Fruit fly (Drosophila melanogaster): ENCODE measurements around the gene Cox17.

- TF ChIP-seq h (GFP tag; optimal IDR thresholded peaks at IDR 0.05), result peak; percentile 47
- TF ChIP-seq Abd-B (GFP tag; optimal IDR thresholded peaks at IDR 0.05), result no peak
- peak in 1 of 2 experiments; percentile 51 for TF ChIP-seq foxo (GFP tag; optimal IDR thresholded peaks at IDR 0.05)
- no peak for TF ChIP-seq pan (optimal IDR thresholded peaks at IDR 0.05)
- no peak for TF ChIP-seq CG9705 (GFP tag; optimal IDR thresholded peaks at IDR 0.05)
- TF ChIP-seq N (GFP tag; optimal IDR thresholded peaks at IDR 0.05), result no peak
- no peak for TF ChIP-seq psq (GFP tag; optimal IDR thresholded peaks at IDR 0.05)
- TF ChIP-seq br (GFP tag; optimal IDR thresholded peaks at IDR 0.05), result peak; percentile 9
- no peak for TF ChIP-seq dl (GFP tag; optimal IDR thresholded peaks at IDR 0.05; ENCODE audit: insufficient read depth in 1 of 2, partially characterized antibody in 2 of 2)
- TF ChIP-seq Myc (optimal IDR thresholded peaks at IDR 0.05), result peak; percentile 23
- no peak for TF ChIP-seq OdsH (GFP tag; optimal IDR thresholded peaks at IDR 0.05)
- no peak for TF ChIP-seq Hr78 (GFP tag; optimal IDR thresholded peaks at IDR 0.05)
- no peak for TF ChIP-seq lola (GFP tag; optimal IDR thresholded peaks at IDR 0.05)
- no peak for TF ChIP-seq dmrt93B (GFP tag; optimal IDR thresholded peaks at IDR 0.05)
Measured at dm6 chrX:15063404-15064062, 21.0 kb downstream of the Cox17 start, which contains the start of the genes hiw and ND-B18.
